Worm (Caenorhabditis elegans): ENCODE measurements around the gene K03A1.4.

K03A1.4 gene

DNA sequence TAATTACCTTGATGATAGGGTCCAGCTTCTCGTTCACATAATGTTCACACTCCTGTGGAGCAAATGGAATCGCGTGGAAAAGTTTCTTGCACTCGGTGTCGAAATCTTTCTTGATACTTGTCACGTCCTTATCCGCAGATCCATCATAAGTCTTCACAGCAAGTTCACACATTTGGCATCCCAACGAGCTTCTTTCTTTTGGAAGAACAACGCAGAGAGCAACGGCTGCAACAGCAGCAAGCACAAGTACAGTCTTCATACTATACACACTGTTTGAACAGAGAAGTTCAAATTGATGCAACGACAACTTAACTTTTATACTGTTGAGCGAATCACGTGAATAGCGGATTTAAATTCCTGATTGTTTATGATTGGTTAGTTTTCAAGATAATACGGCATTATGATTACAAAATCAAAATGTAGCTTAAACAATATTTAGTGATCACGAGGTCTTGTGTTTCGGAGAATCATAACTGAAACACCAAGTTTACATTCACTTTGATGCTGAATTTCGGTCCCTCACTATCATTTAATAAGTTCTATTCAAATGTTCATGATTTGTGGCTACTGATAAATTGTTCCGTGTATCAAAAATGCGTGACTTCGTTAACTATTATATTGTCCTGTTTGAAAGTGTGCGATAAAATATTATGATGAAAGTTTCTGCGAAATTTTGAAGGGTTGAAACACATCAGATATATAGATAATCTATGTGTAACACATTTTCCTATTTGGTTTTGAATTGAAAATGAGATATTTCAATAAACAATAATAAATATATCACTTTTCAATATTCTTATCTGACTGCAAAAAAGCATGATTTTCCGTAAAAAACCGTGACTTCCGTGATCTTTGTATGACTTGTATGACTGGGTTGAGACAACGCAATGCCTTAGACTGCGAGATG, 18.2 kb upstream of the K03A1.4 start, which contains the start of the genes spp-2 and spp-6:
TSS of gene spp-2 (minus strand) at position 334 of the 907 bp plus-strand sequence.
TSS of gene spp-6 (plus strand) at position 857 of the 907 bp plus-strand sequence.
- TF ChIP-seq tbx-37 (GFP tag; conservative IDR thresholded peaks at IDR 0.05): no peak
- no peak for TF ChIP-seq F13C5.2 (tag; optimal IDR thresholded peaks at IDR 0.05)

ce11 chrX:7315329-7315728, 16.8 kb upstream of the K03A1.4 start, which contains the start of gene spp-3:
spp-3 (minus strand) TSS chrX:7315353.
- no peak for TF ChIP-seq F13C5.2 (tag; optimal IDR thresholded peaks at IDR 0.05)

DNA sequence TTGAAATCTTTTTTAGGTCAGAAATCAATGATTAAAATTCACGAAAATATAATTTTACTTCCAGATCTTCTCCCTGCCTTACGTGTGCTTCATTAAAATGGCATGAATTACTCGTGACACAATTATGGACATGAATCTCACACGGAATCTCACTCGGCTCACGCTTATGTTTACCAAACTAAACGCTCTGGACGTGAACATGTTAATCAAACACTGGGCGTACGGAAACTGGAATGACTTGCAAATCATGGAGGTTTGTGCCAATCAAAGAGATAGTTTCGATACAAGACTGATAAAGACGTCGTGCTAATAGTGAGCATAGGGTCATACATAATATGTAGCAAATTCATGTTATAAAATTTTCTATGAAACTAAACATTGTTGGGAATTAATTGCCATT, 16.0 kb upstream of the K03A1.4 start:
- TF ChIP-seq B0310.2 (tag; optimal IDR thresholded peaks at IDR 0.05) (no peak), ets-7 (tag; optimal IDR thresholded peaks at IDR 0.05) (no peak)

DNA sequence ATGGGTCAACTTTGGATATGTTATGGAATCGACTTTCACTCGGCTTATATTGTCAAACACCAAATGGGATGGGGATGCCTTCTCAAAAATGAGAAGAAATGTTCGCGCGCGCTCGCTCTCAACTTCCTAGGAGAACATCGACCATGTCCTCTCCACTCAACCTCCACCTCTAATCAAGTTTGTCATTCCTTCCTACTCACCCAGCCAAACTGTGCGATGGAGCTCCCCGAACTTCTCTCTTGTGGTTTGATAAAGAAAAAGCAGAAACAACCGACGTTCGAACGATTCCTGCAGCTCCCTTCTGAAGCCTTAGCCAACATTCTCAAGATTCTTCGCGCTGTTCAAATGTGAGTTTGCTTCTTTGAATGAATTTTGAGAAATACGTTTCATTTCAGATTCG, 14.7 kb upstream of the K03A1.4 start:
- TF ChIP-seq aly-1 (tag; optimal IDR thresholded peaks at IDR 0.05) (no peak), tra-4 (tag; optimal IDR thresholded peaks at IDR 0.05) (no peak), hmg-4 (GFP tag; optimal IDR thresholded peaks at IDR 0.05) (no peak), ama-1 (optimal IDR thresholded peaks at IDR 0.05) (no peak), F13C5.2 (tag; optimal IDR thresholded peaks at IDR 0.05) (no peak), B0310.2 (tag; optimal IDR thresholded peaks at IDR 0.05) (no peak), ets-7 (tag; optimal IDR thresholded peaks at IDR 0.05) (no peak), ceh-13 (GFP tag; optimal IDR thresholded peaks at IDR 0.05) (no peak), sea-1 (GFP tag; conservative IDR thresholded peaks at IDR 0.05) (no peak), tbx-11 (GFP tag; IDR thresholded peaks at IDR 0.05) (no peak)

DNA sequence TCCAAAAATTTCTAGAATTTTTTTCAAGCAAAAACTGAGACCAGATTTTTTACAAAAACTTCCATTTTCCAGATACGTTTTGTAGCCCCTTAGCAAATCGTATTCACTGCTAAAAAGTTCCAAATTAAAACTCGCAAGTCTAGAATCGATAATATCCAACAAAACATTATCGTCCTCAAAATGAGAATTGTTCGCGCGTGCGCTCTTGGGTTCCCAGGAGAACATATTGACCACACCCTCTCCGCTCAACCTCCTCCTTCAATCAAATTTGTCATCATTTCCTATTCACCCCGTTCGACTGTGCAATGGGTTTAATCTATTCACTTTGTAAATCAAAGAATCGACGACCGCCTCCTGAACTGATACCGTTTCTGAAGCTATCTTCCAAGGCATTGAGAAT, 13.3 kb upstream of the K03A1.4 start:
- TF ChIP-seq hnd-1 (tag; optimal IDR thresholded peaks at IDR 0.05) (no peak), tbx-37 (GFP tag; conservative IDR thresholded peaks at IDR 0.05) (no peak), B0310.2 (tag; optimal IDR thresholded peaks at IDR 0.05) (no peak), tbx-11 (GFP tag; IDR thresholded peaks at IDR 0.05) (no peak), ama-1 (optimal IDR thresholded peaks at IDR 0.05) (no peak), F13C5.2 (tag; optimal IDR thresholded peaks at IDR 0.05) (no peak), hmbx-1 (tag; optimal IDR thresholded peaks at IDR 0.05) (no peak), hmg-4 (GFP tag; optimal IDR thresholded peaks at IDR 0.05) (no peak)

DNA sequence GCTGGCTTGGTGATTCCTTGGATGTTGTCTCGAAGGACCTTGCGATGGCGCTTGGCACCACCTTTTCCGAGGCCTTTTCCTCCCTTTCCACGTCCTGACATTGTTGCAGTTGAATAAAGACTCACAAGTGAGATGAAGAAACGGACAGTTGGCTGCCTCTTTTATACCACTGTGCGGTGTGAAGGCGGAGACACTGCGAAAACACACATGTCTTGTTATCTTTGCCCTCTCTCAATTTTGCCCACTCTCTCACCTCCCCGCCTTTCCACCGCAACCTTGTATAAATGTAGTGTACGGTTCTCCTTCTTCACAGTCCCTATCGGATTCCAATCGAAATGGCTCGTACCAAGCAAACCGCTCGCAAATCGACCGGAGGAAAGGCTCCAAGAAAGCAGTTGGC, 11.2 kb upstream of the K03A1.4 start, which contains the start of the genes his-38 and his-40:
TSS of gene his-38 (minus strand) at position 101 of the 400 bp plus-strand sequence.
TSS of gene his-40 (plus strand) at position 336 of the 400 bp plus-strand sequence.
- TF ChIP-seq ets-7 (tag; optimal IDR thresholded peaks at IDR 0.05) (no peak), tbx-37 (GFP tag; conservative IDR thresholded peaks at IDR 0.05) (no peak), scrt-1 (GFP tag; IDR thresholded peaks at IDR 0.05) (peak; percentile 8; the same call in 1 of the 2 replicates), tbx-11 (GFP tag; IDR thresholded peaks at IDR 0.05) (no peak), ceh-36 (tag; optimal IDR thresholded peaks at IDR 0.05) (no peak)

DNA sequence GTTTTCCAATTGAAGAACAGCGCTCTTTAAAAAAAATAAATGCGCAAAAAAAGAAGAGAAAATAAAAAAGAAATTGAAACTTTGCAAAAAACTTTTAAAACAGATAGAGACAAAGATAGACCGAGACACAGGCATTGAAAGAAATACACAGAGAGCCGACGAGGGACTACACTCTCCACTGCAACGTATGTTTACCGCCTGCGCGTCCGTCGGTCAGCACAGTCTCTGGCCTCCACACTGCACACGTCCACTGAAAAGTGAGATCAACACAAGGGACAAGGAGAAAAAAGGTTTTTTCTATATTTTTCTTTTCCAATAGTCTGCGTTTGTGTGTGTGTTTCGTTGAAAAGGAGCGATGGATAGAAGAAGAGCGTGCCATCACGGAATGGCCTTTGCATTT, 7.9 kb upstream of the K03A1.4 start:
- TF ChIP-seq B0310.2 (tag; optimal IDR thresholded peaks at IDR 0.05) (no peak), ceh-13 (GFP tag; optimal IDR thresholded peaks at IDR 0.05) (no peak), tbx-37 (GFP tag; conservative IDR thresholded peaks at IDR 0.05) (no peak), tra-4 (tag; optimal IDR thresholded peaks at IDR 0.05) (no peak), flt-1 (GFP tag; IDR thresholded peaks at IDR 0.05) (no peak), sea-1 (GFP tag; conservative IDR thresholded peaks at IDR 0.05) (no peak), tbx-11 (GFP tag; IDR thresholded peaks at IDR 0.05) (no peak), ceh-36 (tag; optimal IDR thresholded peaks at IDR 0.05) (no peak), F13C5.2 (tag; optimal IDR thresholded peaks at IDR 0.05) (peak; percentile 8), hmg-4 (GFP tag; optimal IDR thresholded peaks at IDR 0.05) (peak; percentile 13), pes-1 (GFP tag; IDR thresholded peaks at IDR 0.05) (no peak)

DNA sequence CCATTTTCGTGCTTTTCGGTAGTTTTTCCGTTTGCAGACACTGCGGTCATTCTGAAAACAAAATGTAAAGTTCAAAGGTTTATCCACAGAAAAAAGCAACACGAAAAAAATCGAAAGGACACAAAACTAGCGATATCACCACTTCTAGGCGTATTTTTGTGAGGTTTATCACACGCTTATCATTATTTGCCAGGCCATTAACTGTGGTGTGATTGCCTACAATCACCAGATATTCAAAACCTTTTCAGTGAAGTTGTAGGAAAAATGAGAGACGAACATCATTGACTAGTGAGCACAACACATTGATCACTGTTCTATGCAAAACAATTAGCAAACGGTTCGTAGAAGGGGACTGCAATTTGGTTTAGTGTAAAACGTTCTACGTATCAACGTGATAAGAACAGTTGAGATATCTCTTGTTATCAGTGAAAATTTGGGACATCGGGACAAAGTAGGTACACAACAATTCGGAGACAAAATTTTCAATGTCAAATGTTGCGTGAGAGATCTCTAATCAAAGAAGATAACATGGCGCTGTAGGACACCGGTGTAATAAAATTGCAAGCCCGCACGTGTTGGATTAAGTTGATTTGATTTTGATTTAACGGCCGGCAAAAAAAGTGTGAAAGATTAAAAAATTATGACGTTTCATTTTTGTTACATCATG, 7.1 kb upstream of the K03A1.4 start, which contains the start of gene sur-5:
TSS of gene sur-5 (minus strand) at position 51 of the 667 bp plus-strand sequence.
- TF ChIP-seq scrt-1 (GFP tag; IDR thresholded peaks at IDR 0.05) (no peak), pes-1 (GFP tag; IDR thresholded peaks at IDR 0.05) (no peak), ama-1 (optimal IDR thresholded peaks at IDR 0.05) (no peak), B0310.2 (tag; optimal IDR thresholded peaks at IDR 0.05) (no peak), flt-1 (GFP tag; IDR thresholded peaks at IDR 0.05) (no peak), hnd-1 (tag; optimal IDR thresholded peaks at IDR 0.05) (no peak), ceh-13 (GFP tag; optimal IDR thresholded peaks at IDR 0.05) (no peak), tra-4 (tag; optimal IDR thresholded peaks at IDR 0.05) (no peak), ceh-36 (tag; optimal IDR thresholded peaks at IDR 0.05) (no peak), tbx-37 (GFP tag; conservative IDR thresholded peaks at IDR 0.05) (no peak), sea-1 (GFP tag; conservative IDR thresholded peaks at IDR 0.05) (no peak), F13C5.2 (tag; optimal IDR thresholded peaks at IDR 0.05) (no peak), ets-7 (tag; optimal IDR thresholded peaks at IDR 0.05) (no peak)

Measured in whole organism, early embryonic.